Fruit fly (Drosophila melanogaster): ENCODE results near the gene fuss.

Gene fuss

DNA sequence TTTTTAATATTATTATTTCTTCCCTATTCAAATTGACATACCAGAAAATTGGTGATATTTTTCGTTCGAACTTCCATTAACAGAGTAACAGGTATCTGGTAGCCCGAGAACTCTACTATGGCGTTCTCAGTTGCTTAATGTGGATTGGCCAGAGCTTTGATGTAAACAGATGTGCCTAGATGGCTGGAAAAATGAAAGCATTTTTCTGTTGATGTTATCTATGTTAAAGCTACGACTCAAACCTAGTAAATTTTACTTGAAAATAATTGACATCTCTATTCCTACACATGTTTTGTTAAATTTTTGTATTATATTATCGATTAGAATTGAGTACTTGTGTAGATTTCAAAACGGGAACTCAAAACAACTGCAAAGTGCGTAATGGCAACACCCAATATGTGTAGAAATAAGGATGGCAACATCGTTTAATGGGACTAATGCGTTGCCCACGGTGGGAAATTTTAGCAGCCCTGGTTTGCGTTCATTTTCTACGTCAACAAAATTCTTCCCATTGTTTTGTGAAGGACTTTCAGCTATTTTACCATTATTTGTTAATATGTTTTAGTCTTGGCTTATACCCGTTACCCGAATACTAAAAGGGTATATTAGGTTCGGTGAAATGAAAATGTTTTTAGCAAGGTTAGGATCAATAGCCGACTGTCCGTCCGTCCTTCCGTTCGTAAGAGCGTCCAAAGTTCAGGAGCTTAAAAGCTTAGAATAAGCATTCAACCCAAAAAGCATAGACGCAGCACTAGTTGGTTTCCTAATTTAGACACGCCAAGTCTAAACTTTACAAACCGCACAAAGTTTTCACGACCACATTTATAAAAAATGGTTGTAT lies 1.6 kb upstream of the fuss start (continued):
- no peak for TF ChIP-seq pum (GFP tag; optimal IDR thresholded peaks at IDR 0.05)
- TF ChIP-seq Rfx (GFP tag; IDR thresholded peaks at IDR 0.05): no peak
- TF ChIP-seq ERR (GFP tag; optimal IDR thresholded peaks at IDR 0.05): peak; percentile 9
- TF ChIP-seq CG7745 (tag; optimal IDR thresholded peaks at IDR 0.05): no peak
- peak; percentile 39 for TF ChIP-seq CG1603 (tag; optimal IDR thresholded peaks at IDR 0.05)
- peak; percentile 17 for TF ChIP-seq CG4707 (GFP tag; optimal IDR thresholded peaks at IDR 0.05)
- no peak for TF ChIP-seq CG12071 (GFP tag; optimal IDR thresholded peaks at IDR 0.05)
- peak; percentile 54 for TF ChIP-seq Fer1 (GFP tag; optimal IDR thresholded peaks at IDR 0.05)
- TF ChIP-seq tna (GFP tag; IDR thresholded peaks at IDR 0.05; ENCODE audit: partially characterized antibody): peak; percentile 96
- TF ChIP-seq CG13424 (tag; optimal IDR thresholded peaks at IDR 0.05): no peak
- TF ChIP-seq CkIIα-i1 (GFP tag; IDR thresholded peaks at IDR 0.05): no peak
- TF ChIP-seq CG2116 (GFP tag; optimal IDR thresholded peaks at IDR 0.05): peak; percentile 24
- peak; percentile 21 for TF ChIP-seq Myb (GFP tag; optimal IDR thresholded peaks at IDR 0.05)
- no peak for TF ChIP-seq sima (GFP tag; optimal IDR thresholded peaks at IDR 0.05)
- peak; percentile 57 for TF ChIP-seq CG10267 (tag; optimal IDR thresholded peaks at IDR 0.05)
- TF ChIP-seq CG14860 (GFP tag; IDR thresholded peaks at IDR 0.05; ENCODE audit: partially characterized antibody): peak; percentile 89
- no peak for TF ChIP-seq Awh (GFP tag; IDR thresholded peaks at IDR 0.05)
- peak; percentile 87 for TF ChIP-seq CG7928 (GFP tag; optimal IDR thresholded peaks at IDR 0.05)
- no peak for TF ChIP-seq CG10366 (GFP tag; IDR thresholded peaks at IDR 0.05)
- TF ChIP-seq CG15073 (GFP tag; optimal IDR thresholded peaks at IDR 0.05): peak; percentile 15
- peak; percentile 29 for TF ChIP-seq gsb-n (tag; optimal IDR thresholded peaks at IDR 0.05)
- TF ChIP-seq CG17186 (GFP tag; optimal IDR thresholded peaks at IDR 0.05): no peak
- no peak for TF ChIP-seq CG10979 (tag; optimal IDR thresholded peaks at IDR 0.05)
- TF ChIP-seq CG2129 (GFP tag; IDR thresholded peaks at IDR 0.05; ENCODE audit: partially characterized antibody): no peak
- no peak for TF ChIP-seq CG2889 (GFP tag; IDR thresholded peaks at IDR 0.05)
- TF ChIP-seq Bgb (GFP tag; IDR thresholded peaks at IDR 0.05; ENCODE audit: partially characterized antibody): peak; percentile 87
- no peak for TF ChIP-seq so (GFP tag; IDR thresholded peaks at IDR 0.05)
- no peak for TF ChIP-seq CG32767 (GFP tag; IDR thresholded peaks at IDR 0.05)
- TF ChIP-seq ken (GFP tag; IDR thresholded peaks at IDR 0.05): no peak
- peak; percentile 13 for TF ChIP-seq bab2 (GFP tag; optimal IDR thresholded peaks at IDR 0.05)
- peak; percentile 78 for TF ChIP-seq sna (GFP tag; IDR thresholded peaks at IDR 0.05; ENCODE audit: partially characterized antibody)
- TF ChIP-seq HmgZ (tag; optimal IDR thresholded peaks at IDR 0.05): peak; percentile 47
- peak; percentile 68 for TF ChIP-seq trem (tag; optimal IDR thresholded peaks at IDR 0.05)
- TF ChIP-seq Deaf1 (tag; optimal IDR thresholded peaks at IDR 0.05): no peak
- peak; percentile 60 for TF ChIP-seq amos (GFP tag; IDR thresholded peaks at IDR 0.05; ENCODE audit: partially characterized antibody)
- TF ChIP-seq lilli (GFP tag; optimal IDR thresholded peaks at IDR 0.05): peak; percentile 1
- TF ChIP-seq CG13624 (GFP tag; optimal IDR thresholded peaks at IDR 0.05): no peak
- TF ChIP-seq peb (GFP tag; IDR thresholded peaks at IDR 0.05): no peak
- TF ChIP-seq fd96Cb (tag; optimal IDR thresholded peaks at IDR 0.05): no peak
- TF ChIP-seq CG18262 (tag; optimal IDR thresholded peaks at IDR 0.05): peak; percentile 19
- peak; percentile 45 for TF ChIP-seq dmrt11E (tag; optimal IDR thresholded peaks at IDR 0.05)
- TF ChIP-seq MBD-R2 (GFP tag; IDR thresholded peaks at IDR 0.05): no peak; the same call in 1 of the 2 replicates
- TF ChIP-seq Atf-2 (GFP tag; optimal IDR thresholded peaks at IDR 0.05): no peak
- TF ChIP-seq chinmo (GFP tag; IDR thresholded peaks at IDR 0.05; ENCODE audit: partially characterized antibody): no peak; the same call in 2 of the 4 replicates
- TF ChIP-seq CG12299 (tag; optimal IDR thresholded peaks at IDR 0.05): peak; percentile 10
- TF ChIP-seq gfzf (GFP tag; optimal IDR thresholded peaks at IDR 0.05): peak; percentile 61
- TF ChIP-seq chm (GFP tag; IDR thresholded peaks at IDR 0.05): no peak
- no peak for TF ChIP-seq hth (optimal IDR thresholded peaks at IDR 0.05)
- peak; percentile 87 for TF ChIP-seq bbx (GFP tag; IDR thresholded peaks at IDR 0.05; ENCODE audit: partially characterized antibody)
